Worm (Caenorhabditis elegans): Measurements from ENCODE around the gene F40H3.2.
A peak's percentile ranks its signal among the peaks of the same experiment; 100 is the strongest.

Gene F40H3.2

ce11 chrII:6138138-6138537 is 35.3 kb upstream of the F40H3.2 start:
- TF ChIP-seq lin-11 (tag; optimal IDR thresholded peaks at IDR 0.05) (no peak), ama-1 (optimal IDR thresholded peaks at IDR 0.05) (no peak), unc-42 (tag; optimal IDR thresholded peaks at IDR 0.05) (peak; percentile 71), ceh-30 (tag; optimal IDR thresholded peaks at IDR 0.05) (no peak)

- TF ChIP-seq pag-3 (tag; optimal IDR thresholded peaks at IDR 0.05; ENCODE audit: borderline replicate concordance) (no peak), unc-42 (tag; optimal IDR thresholded peaks at IDR 0.05) (peak; percentile 69)
These were observed 34.0 kb upstream of the F40H3.2 start for ce11 chrII:6139484-6139883.

- TF ChIP-seq nhr-232 (tag; optimal IDR thresholded peaks at IDR 0.05), result no peak
- peak; percentile 53 for TF ChIP-seq unc-42 (tag; optimal IDR thresholded peaks at IDR 0.05)
These were observed 30.9 kb upstream of the F40H3.2 start for ce11 chrII:6142539-6142938.

ce11 chrII:6147131-6147530 is 26.3 kb upstream of the F40H3.2 start:
- no peak for TF ChIP-seq ceh-24 (tag; optimal IDR thresholded peaks at IDR 0.05)
- TF ChIP-seq fkh-10 (GFP tag; optimal IDR thresholded peaks at IDR 0.05), result no peak
- no peak for TF ChIP-seq syd-9 (tag; optimal IDR thresholded peaks at IDR 0.05)
- no peak for TF ChIP-seq madf-2 (tag; optimal IDR thresholded peaks at IDR 0.05)
- TF ChIP-seq nhr-232 (tag; optimal IDR thresholded peaks at IDR 0.05), result no peak
- TF ChIP-seq ets-4 (tag; optimal IDR thresholded peaks at IDR 0.05), result no peak
- no peak for TF ChIP-seq sox-2 (GFP tag; IDR thresholded peaks at IDR 0.05)
- no peak for TF ChIP-seq hlh-30 (tag; optimal IDR thresholded peaks at IDR 0.05; ENCODE audit: insufficient read depth)
- no peak for TF ChIP-seq eyg-1 (tag; optimal IDR thresholded peaks at IDR 0.05)
- TF ChIP-seq ceh-30 (tag; optimal IDR thresholded peaks at IDR 0.05), result no peak
- TF ChIP-seq ceh-34 (tag; optimal IDR thresholded peaks at IDR 0.05), result no peak
- TF ChIP-seq unc-55 (GFP tag; optimal IDR thresholded peaks at IDR 0.05), result no peak

- TF ChIP-seq unc-42 (tag; optimal IDR thresholded peaks at IDR 0.05) (peak; percentile 98), ceh-24 (tag; optimal IDR thresholded peaks at IDR 0.05) (no peak), mec-3 (tag; optimal IDR thresholded peaks at IDR 0.05; ENCODE audit: borderline replicate concordance) (no peak), ceh-31 (tag; optimal IDR thresholded peaks at IDR 0.05) (peak; percentile 12), pat-9 (tag; optimal IDR thresholded peaks at IDR 0.05) (no peak), T23F11.4 (GFP tag; optimal IDR thresholded peaks at IDR 0.05) (no peak)
These were observed 25.1 kb upstream of the F40H3.2 start for ce11 chrII:6148369-6148768.

- TF ChIP-seq unc-42 (tag; optimal IDR thresholded peaks at IDR 0.05) (peak; percentile 62), elt-4 (tag; optimal IDR thresholded peaks at IDR 0.05) (no peak), ztf-16 (tag; optimal IDR thresholded peaks at IDR 0.05) (no peak), che-1 (tag; optimal IDR thresholded peaks at IDR 0.05) (no peak), hlh-15 (tag; optimal IDR thresholded peaks at IDR 0.05) (no peak), tbx-2 (tag; optimal IDR thresholded peaks at IDR 0.05) (no peak), fkh-10 (GFP tag; optimal IDR thresholded peaks at IDR 0.05) (no peak), ceh-2 (tag; optimal IDR thresholded peaks at IDR 0.05) (no peak)
These were observed 24.0 kb upstream of the F40H3.2 start for ce11 chrII:6149434-6149833.

- TF ChIP-seq ceh-48 (tag; optimal IDR thresholded peaks at IDR 0.05), result no peak
- TF ChIP-seq hlh-30 (tag; optimal IDR thresholded peaks at IDR 0.05; ENCODE audit: insufficient read depth), result no peak
- TF ChIP-seq ceh-22 (tag; optimal IDR thresholded peaks at IDR 0.05), result no peak
- TF ChIP-seq unc-86 (tag; optimal IDR thresholded peaks at IDR 0.05), result no peak
- no peak for TF ChIP-seq dve-1 (tag; optimal IDR thresholded peaks at IDR 0.05)
- TF ChIP-seq pha-2 (tag; optimal IDR thresholded peaks at IDR 0.05), result no peak
- TF ChIP-seq hlh-13 (GFP tag; optimal IDR thresholded peaks at IDR 0.05), result no peak
- TF ChIP-seq odd-2 (tag; optimal IDR thresholded peaks at IDR 0.05), result no peak
- TF ChIP-seq Y22D7AL.16 (tag; optimal IDR thresholded peaks at IDR 0.05), result no peak
- TF ChIP-seq ceh-6 (GFP tag; optimal IDR thresholded peaks at IDR 0.05), result no peak
- TF ChIP-seq pat-9 (tag; optimal IDR thresholded peaks at IDR 0.05), result no peak
- TF ChIP-seq T23F11.4 (GFP tag; optimal IDR thresholded peaks at IDR 0.05), result no peak
- no peak for TF ChIP-seq lin-11 (tag; optimal IDR thresholded peaks at IDR 0.05)
These were observed 15.3 kb upstream of the F40H3.2 start for ce11 chrII:6158111-6158510.

Data from whole organism, late embryonic.